Fruit fly (Drosophila melanogaster) whole organism: Measurements from ENCODE around the gene CG11151.

Experiments used
- Dll ChIP-seq: fragments of >200 bp; optimal IDR thresholded peaks from 2 replicates; lab custom pipeline; 2017
- psq ChIP-seq: fragments of >200 bp; optimal IDR thresholded peaks from 2 replicates; lab custom pipeline; 2017
- usp ChIP-seq: fragments of >200 bp; optimal IDR thresholded peaks from 2 replicates; lab custom pipeline; 2017; ENCODE audit warnings: missing biosample characterization, missing genetic modification characterization, mixed read lengths

dm6 chrX:13736174-13736482 is 3.4 kb upstream of the CG11151 start, which contains the start of gene g:
- TF ChIP-seq usp (GFP tag; lab: Kevin White, UChicago) (no peak), psq (lab: Kevin White, UChicago) (no peak), Dll (no peak)
